Worm (Caenorhabditis elegans): ENCODE measurements around the gene dpf-7.
A peak's percentile ranks its signal among the peaks of the same experiment; 100 is the strongest.

Gene dpf-7

ce11 chrIV:4809397-4809796, 7.0 kb upstream of the dpf-7 start, which contains the start of gene ubxn-6:
ubxn-6 (minus strand) TSS chrIV:4809497.
- TF ChIP-seq R02D3.7 (tag; optimal IDR thresholded peaks at IDR 0.05) (no peak), ztf-11 (tag; optimal IDR thresholded peaks at IDR 0.05) (no peak), nhr-11 (tag; optimal IDR thresholded peaks at IDR 0.05) (no peak), mdl-1 (tag; optimal IDR thresholded peaks at IDR 0.05) (no peak), unc-39 (tag; optimal IDR thresholded peaks at IDR 0.05) (no peak), ceh-82 (tag; optimal IDR thresholded peaks at IDR 0.05) (no peak), nfya-1 (tag; optimal IDR thresholded peaks at IDR 0.05; ENCODE audit: insufficient read depth) (no peak), pha-4 (tag; optimal IDR thresholded peaks at IDR 0.05) (no peak), jun-1 (tag; optimal IDR thresholded peaks at IDR 0.05) (no peak), nhr-77 (tag; optimal IDR thresholded peaks at IDR 0.05) (no peak), fos-1 (tag; optimal IDR thresholded peaks at IDR 0.05) (no peak), zag-1 (tag; optimal IDR thresholded peaks at IDR 0.05) (no peak), snpc-4 (tag; optimal IDR thresholded peaks at IDR 0.05) (no peak)

- no peak for TF ChIP-seq ztf-4 (tag; optimal IDR thresholded peaks at IDR 0.05)
- no peak for TF ChIP-seq fkh-2 (tag; optimal IDR thresholded peaks at IDR 0.05)
- TF ChIP-seq nhr-12 (tag; optimal IDR thresholded peaks at IDR 0.05) = no peak
- no peak for TF ChIP-seq lin-15B (tag; optimal IDR thresholded peaks at IDR 0.05)
- no peak for TF ChIP-seq ceh-9 (tag; optimal IDR thresholded peaks at IDR 0.05)
- TF ChIP-seq nhr-76 (tag; optimal IDR thresholded peaks at IDR 0.05) = no peak
Measured at ce11 chrIV:4807219-4807618, 4.8 kb upstream of the dpf-7 start, which contains the start of gene H06H21.11. H06H21.11 (minus strand) TSS chrIV:4807319.

- no peak for TF ChIP-seq ceh-16 (tag; optimal IDR thresholded peaks at IDR 0.05)
- no peak for TF ChIP-seq unc-62 (GFP tag; optimal IDR thresholded peaks at IDR 0.05)
- TF ChIP-seq tbx-2 (tag; optimal IDR thresholded peaks at IDR 0.05) = no peak
- TF ChIP-seq sea-2 (GFP tag; optimal IDR thresholded peaks at IDR 0.05) = no peak
- TF ChIP-seq skn-1 (tag; optimal IDR thresholded peaks at IDR 0.05) = no peak
- no peak for TF ChIP-seq zag-1 (tag; optimal IDR thresholded peaks at IDR 0.05)
- no peak for TF ChIP-seq elt-1 (tag; optimal IDR thresholded peaks at IDR 0.05)
- TF ChIP-seq nhr-11 (tag; optimal IDR thresholded peaks at IDR 0.05) = no peak
- TF ChIP-seq nhr-12 (tag; optimal IDR thresholded peaks at IDR 0.05) = no peak
- no peak for TF ChIP-seq nhr-67 (tag; optimal IDR thresholded peaks at IDR 0.05)
- TF ChIP-seq snpc-4 (tag; optimal IDR thresholded peaks at IDR 0.05) = no peak
Measured at ce11 chrIV:4806486-4806885, 4.1 kb upstream of the dpf-7 start, which contains the start of gene dpf-5. dpf-5 (minus strand) TSS chrIV:4806586.

ce11 chrIV:4799114-4799513, 3.3 kb downstream of the dpf-7 start, which contains the start of gene eor-1:
eor-1 (minus strand) TSS chrIV:4799178.
- TF ChIP-seq ama-1 (optimal IDR thresholded peaks at IDR 0.05) (no peak), nhr-25 (tag; optimal IDR thresholded peaks at IDR 0.05) (peak; percentile 19), daf-12 (tag; optimal IDR thresholded peaks at IDR 0.05) (no peak), nhr-23 (tag; optimal IDR thresholded peaks at IDR 0.05) (peak; percentile 6), tbx-2 (tag; optimal IDR thresholded peaks at IDR 0.05) (no peak), pha-4 (tag; optimal IDR thresholded peaks at IDR 0.05) (no peak), mdl-1 (tag; optimal IDR thresholded peaks at IDR 0.05) (no peak), elt-2 (tag; optimal IDR thresholded peaks at IDR 0.05) (no peak), lsy-12 (tag; optimal IDR thresholded peaks at IDR 0.05) (no peak), R02D3.7 (tag; optimal IDR thresholded peaks at IDR 0.05) (no peak), egl-5 (tag; optimal IDR thresholded peaks at IDR 0.05) (no peak), nhr-237 (tag; optimal IDR thresholded peaks at IDR 0.05) (no peak), skn-1 (tag; optimal IDR thresholded peaks at IDR 0.05) (no peak), nhr-12 (tag; optimal IDR thresholded peaks at IDR 0.05) (no peak), nhr-77 (tag; optimal IDR thresholded peaks at IDR 0.05) (peak; percentile 11), fos-1 (tag; optimal IDR thresholded peaks at IDR 0.05) (no peak), nfya-1 (tag; optimal IDR thresholded peaks at IDR 0.05; ENCODE audit: insufficient read depth) (peak; percentile 31), nhr-67 (tag; optimal IDR thresholded peaks at IDR 0.05) (no peak), nhr-28 (tag; optimal IDR thresholded peaks at IDR 0.05) (no peak), unc-62 (GFP tag; optimal IDR thresholded peaks at IDR 0.05) (no peak), eor-1 (tag; optimal IDR thresholded peaks at IDR 0.05) (no peak), fkh-10 (GFP tag; optimal IDR thresholded peaks at IDR 0.05) (no peak), nhr-76 (tag; optimal IDR thresholded peaks at IDR 0.05) (no peak), sea-2 (GFP tag; optimal IDR thresholded peaks at IDR 0.05) (no peak), hmg-11 (tag; optimal IDR thresholded peaks at IDR 0.05) (peak; percentile 32), fkh-2 (tag; optimal IDR thresholded peaks at IDR 0.05) (no peak), ceh-28 (tag; optimal IDR thresholded peaks at IDR 0.05) (peak; percentile 80), elt-3 (tag; optimal IDR thresholded peaks at IDR 0.05) (no peak), zag-1 (tag; optimal IDR thresholded peaks at IDR 0.05) (no peak), ceh-82 (tag; optimal IDR thresholded peaks at IDR 0.05) (no peak), pqm-1 (tag; optimal IDR thresholded peaks at IDR 0.05) (no peak), lin-15B (tag; optimal IDR thresholded peaks at IDR 0.05) (peak; percentile 57), ztf-4 (tag; optimal IDR thresholded peaks at IDR 0.05) (no peak)

Measured in whole organism, L3 larva.